Worm (Caenorhabditis elegans): Measurements from ENCODE around the gene F07A11.5.

Gene F07A11.5

DNA sequence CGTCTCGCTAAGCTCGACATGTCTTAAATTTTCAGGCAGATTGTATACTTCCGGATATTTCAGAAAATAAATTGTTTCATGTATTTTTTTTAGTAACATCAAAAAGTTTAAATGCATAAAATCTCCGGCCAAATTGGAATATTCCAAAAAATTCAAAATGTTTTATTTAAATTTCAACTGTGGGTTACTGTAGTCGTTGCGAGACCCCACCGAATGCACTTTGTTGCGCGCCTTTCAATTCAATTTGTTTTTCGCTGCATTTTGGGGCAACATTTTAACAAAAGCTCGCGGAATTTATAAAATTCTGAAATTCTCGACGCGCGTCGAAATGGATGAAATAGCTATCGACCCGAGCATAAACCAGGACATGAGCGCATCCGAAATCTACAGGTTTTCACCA is 39.2 kb upstream of the F07A11.5 start, which contains the start of gene F54D5.2:
TSS of gene F54D5.2 (plus strand) at position 237 of the 400 bp plus-strand sequence.
- TF ChIP-seq spr-3 (GFP tag; optimal IDR thresholded peaks at IDR 0.05) (no peak), mdl-1 (tag; optimal IDR thresholded peaks at IDR 0.05) (no peak), madf-9 (GFP tag; conservative IDR thresholded peaks at IDR 0.05) (no peak), nhr-237 (tag; optimal IDR thresholded peaks at IDR 0.05) (no peak), skn-1 (tag; optimal IDR thresholded peaks at IDR 0.05) (no peak), zfp-2 (tag; optimal IDR thresholded peaks at IDR 0.05) (no peak), tag-97 (GFP tag; IDR thresholded peaks at IDR 0.05) (no peak), F44E2.7 (GFP tag; IDR thresholded peaks at IDR 0.05) (no peak), aha-1 (tag) (peak; percentile 72)

DNA sequence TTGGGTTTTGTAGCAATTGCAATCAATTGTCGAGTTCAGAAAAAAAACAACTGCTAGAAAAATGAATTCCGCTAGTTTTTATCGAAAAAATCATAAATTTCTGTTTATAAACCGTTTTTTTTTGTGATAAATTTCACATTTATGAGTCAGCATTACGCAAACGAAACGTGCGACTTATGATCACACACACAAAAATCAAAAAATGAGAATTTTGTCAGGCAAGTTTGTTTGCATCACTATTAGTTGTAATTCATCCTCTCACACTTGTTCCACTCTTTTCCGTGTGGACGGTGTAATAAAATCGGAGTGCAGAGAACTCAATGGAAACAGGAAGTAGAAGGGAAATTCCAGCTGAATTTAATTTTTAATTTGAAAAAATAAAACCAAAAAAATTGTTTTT is 34.7 kb upstream of the F07A11.5 start, which contains the start of gene pcs-1:
TSS of gene pcs-1 (minus strand) at position 344 of the 400 bp plus-strand sequence.
- TF ChIP-seq lin-13 (GFP tag; optimal IDR thresholded peaks at IDR 0.05) = no peak
- TF ChIP-seq daf-16 (GFP tag; optimal IDR thresholded peaks at IDR 0.05) = no peak
- peak; percentile 4 for TF ChIP-seq daf-16 (tag; optimal IDR thresholded peaks at IDR 0.05)
- TF ChIP-seq nhr-28 (tag; optimal IDR thresholded peaks at IDR 0.05) = peak; percentile 8
- peak in 1 of 2 experiments; percentile 23 for TF ChIP-seq lsy-2 (tag; optimal IDR thresholded peaks at IDR 0.05)
- TF ChIP-seq pqm-1 (tag; optimal IDR thresholded peaks at IDR 0.05) = peak; percentile 50
- TF ChIP-seq cey-2 (tag; optimal IDR thresholded peaks at IDR 0.05; ENCODE audit: borderline replicate concordance, insufficient read depth) = no peak
- no peak for TF ChIP-seq nhr-111 (GFP tag; optimal IDR thresholded peaks at IDR 0.05)
- TF ChIP-seq hmg-1.1 (GFP tag; IDR thresholded peaks at IDR 0.05) = no peak

DNA sequence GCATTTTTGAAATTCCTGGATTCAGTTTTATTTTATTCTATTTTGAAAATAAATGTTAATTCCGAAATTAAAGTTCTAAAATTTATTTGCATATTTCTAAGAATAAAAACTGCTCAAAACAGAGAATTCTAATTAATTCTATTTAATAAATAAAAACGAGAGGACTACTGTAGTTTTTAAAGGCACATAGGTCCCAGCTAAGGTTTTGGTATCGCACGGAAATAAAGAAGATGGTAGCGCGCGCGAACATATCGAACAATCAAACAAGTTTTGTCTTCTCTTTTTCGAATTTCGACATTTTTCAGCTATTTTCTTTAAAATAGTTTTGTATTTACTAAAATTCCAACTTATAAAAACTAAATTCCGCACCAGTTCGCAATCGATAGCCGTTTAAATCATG is 34.2 kb upstream of the F07A11.5 start:
- TF ChIP-seq attf-4 (tag; optimal IDR thresholded peaks at IDR 0.05) = no peak
- TF ChIP-seq zag-1 (tag; optimal IDR thresholded peaks at IDR 0.05) = no peak
- no peak for TF ChIP-seq nhr-25 (tag; optimal IDR thresholded peaks at IDR 0.05; ENCODE audit: borderline replicate concordance, insufficient read depth)
- TF ChIP-seq dmd-8 (GFP tag; IDR thresholded peaks at IDR 0.05) = no peak
- TF ChIP-seq F49E8.2 (tag; optimal IDR thresholded peaks at IDR 0.05; ENCODE audit: borderline replicate concordance) = peak; percentile 56
- TF ChIP-seq mxl-3 (GFP tag; optimal IDR thresholded peaks at IDR 0.05) = no peak
- no peak for TF ChIP-seq F44E2.7 (GFP tag; IDR thresholded peaks at IDR 0.05)
- TF ChIP-seq spr-3 (GFP tag; optimal IDR thresholded peaks at IDR 0.05) = no peak
- no peak for TF ChIP-seq ceh-44 (GFP tag; IDR thresholded peaks at IDR 0.05)
- no peak for TF ChIP-seq php-3 (GFP tag; IDR thresholded peaks at IDR 0.05)
- 0 out of 2 replicates have a peak, but pooled peaks have one; percentile 61 for TF ChIP-seq Y48G9A.11 (GFP tag; IDR thresholded peaks at IDR 0.05)
- peak; percentile 69 for TF ChIP-seq lin-38 (GFP tag; IDR thresholded peaks at IDR 0.05)
- no peak for TF ChIP-seq skn-1 (tag; optimal IDR thresholded peaks at IDR 0.05)
- no peak for TF ChIP-seq Y105C5A.15 (GFP tag; IDR thresholded peaks at IDR 0.05)
- peak; percentile 72 for TF ChIP-seq unc-130 (GFP tag; optimal IDR thresholded peaks at IDR 0.05)

DNA sequence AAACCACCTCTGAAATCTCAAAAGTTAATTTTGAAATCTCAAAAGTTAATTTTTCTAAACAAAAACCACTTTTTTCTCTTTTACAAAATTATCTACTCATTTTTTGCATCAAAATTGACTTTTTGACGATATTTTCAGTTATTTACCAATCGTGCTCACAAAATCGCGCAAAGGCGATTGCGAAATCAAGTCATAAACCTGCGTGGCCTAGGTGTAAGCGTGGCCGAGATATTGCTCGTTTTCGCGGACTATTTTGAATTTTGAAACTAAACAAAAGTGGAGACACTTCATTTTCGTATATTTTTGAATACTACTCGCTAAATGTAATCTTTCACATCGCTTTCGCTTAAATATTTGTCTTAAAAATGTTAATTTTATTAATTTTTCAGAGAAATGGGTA is 33.8 kb upstream of the F07A11.5 start, which contains the start of gene smc-6:
TSS of gene smc-6 (plus strand) at position 390 of the 400 bp plus-strand sequence.
- TF ChIP-seq mes-2 (tag; optimal IDR thresholded peaks at IDR 0.05; ENCODE audit: poor library complexity, severe bottlenecking) (peak; percentile 83), hmg-1.1 (GFP tag; IDR thresholded peaks at IDR 0.05) (peak; percentile 40; the same call in 1 of the 2 replicates), pha-4 (GFP tag; IDR thresholded peaks at IDR 0.05) (no peak), pha-4 (tag; optimal IDR thresholded peaks at IDR 0.05) (peak; percentile 47), daf-16 (GFP tag; optimal IDR thresholded peaks at IDR 0.05) (no peak), daf-16 (tag; optimal IDR thresholded peaks at IDR 0.05) (peak; percentile 16), nhr-28 (tag; optimal IDR thresholded peaks at IDR 0.05) (peak; percentile 13), sdz-12 (GFP tag; optimal IDR thresholded peaks at IDR 0.05) (no peak), set-16 (GFP tag; IDR thresholded peaks at IDR 0.05) (no peak), unc-39 (tag; optimal IDR thresholded peaks at IDR 0.05) (no peak), fkh-10 (GFP tag; optimal IDR thresholded peaks at IDR 0.05) (peak; percentile 18), dve-1 (tag; optimal IDR thresholded peaks at IDR 0.05; ENCODE audit: insufficient read depth) (peak; percentile 27), madf-5 (GFP tag; IDR thresholded peaks at IDR 0.05) (no peak), aha-1 (tag) (peak; percentile 56), ama-1 (optimal IDR thresholded peaks at IDR 0.05) (no peak), dpl-1 (GFP tag; optimal IDR thresholded peaks at IDR 0.05) (peak; percentile 65), nhr-77 (tag; optimal IDR thresholded peaks at IDR 0.05) (no peak)

Measured in whole organism, L4 larva.